Worm (Caenorhabditis elegans) whole organism, late embryonic: ENCODE measurements around the gene T28F3.5.

Experiments
- C38D4.7 ChIP-seq: fragments of 200-800 bp; sonication (Bioruptor generic); optimal IDR thresholded peaks from 2 replicates; lab custom pipeline; 2018; ENCODE audit warnings: mild to moderate bottlenecking, missing genetic modification characterization, moderate library complexity, missing compliant biosample characterization
- K02D7.2 ChIP-seq: sonication (generic microtip); optimal IDR thresholded peaks from 2 replicates; lab custom pipeline; 2017; ENCODE audit warnings: mild to moderate bottlenecking, missing genetic modification characterization, missing compliant biosample characterization
- K09A11.1 ChIP-seq: sonication (generic microtip); optimal IDR thresholded peaks from 2 replicates; lab custom pipeline; 2017; ENCODE audit warnings: antibody characterized with exemption, mild to moderate bottlenecking, missing genetic modification characterization, missing compliant biosample characterization; ENCODE audit not compliant: insufficient read depth
- Y22D7AL.16 ChIP-seq: sonication (generic microtip); optimal IDR thresholded peaks from 2 replicates; lab custom pipeline; 2016; ENCODE audit warnings: missing genetic modification characterization, missing compliant biosample characterization
- ama-1 ChIP-seq: fragments of 150-350 bp; optimal IDR thresholded peaks from 2 replicates; lab custom pipeline; 2014
- ceh-14 ChIP-seq: sonication (generic microtip); optimal IDR thresholded peaks from 2 replicates; lab custom pipeline; 2016; ENCODE audit warnings: missing genotype, missing genetic modification characterization, missing compliant biosample characterization
- ceh-18 ChIP-seq: sonication (generic microtip); optimal IDR thresholded peaks from 2 replicates; lab custom pipeline; 2016; ENCODE audit warnings: missing genetic modification characterization, missing compliant biosample characterization
- ceh-19 ChIP-seq: fragments of 200-800 bp; sonication (Bioruptor generic); optimal IDR thresholded peaks from 2 replicates; lab custom pipeline; 2018; ENCODE audit warnings: mild to moderate bottlenecking, missing genetic modification characterization, missing compliant biosample characterization
- ceh-2 ChIP-seq: sonication (generic microtip); optimal IDR thresholded peaks from 2 replicates; lab custom pipeline; 2016; ENCODE audit warnings: missing genotype, missing genetic modification characterization, missing compliant biosample characterization
- ceh-22 ChIP-seq: sonication (generic microtip); optimal IDR thresholded peaks from 2 replicates; lab custom pipeline; 2017; ENCODE audit warnings: missing biosample characterization, missing genetic modification characterization
- ceh-30 ChIP-seq: fragments of 150-350 bp; optimal IDR thresholded peaks from 2 replicates; lab custom pipeline; 2014; ENCODE audit warnings: missing biosample characterization, missing genetic modification characterization
- ceh-31 ChIP-seq: sonication (generic microtip); optimal IDR thresholded peaks from 2 replicates; lab custom pipeline; 2016; ENCODE audit warnings: missing genetic modification characterization, missing compliant biosample characterization
- ceh-45 ChIP-seq: fragments of 200-800 bp; sonication (Bioruptor generic); IDR thresholded peaks from 2 replicates; pipeline ENCODE4 v1.3.6; 2022; ENCODE audit warnings: missing genetic modification reagents, missing genetic modification characterization, missing compliant biosample characterization
- dmd-4 ChIP-seq: sonication (generic microtip); optimal IDR thresholded peaks from 2 replicates; lab custom pipeline; 2016; ENCODE audit warnings: borderline replicate concordance, missing genetic modification characterization, missing compliant biosample characterization
- fkh-10 ChIP-seq: fragments of 150-350 bp; optimal IDR thresholded peaks from 2 replicates; lab custom pipeline; 2014; ENCODE audit warnings: missing biosample characterization, missing genetic modification reagents, missing genetic modification characterization
- hlh-13 ChIP-seq: fragments of 200-800 bp; sonication (Bioruptor generic); optimal IDR thresholded peaks from 2 replicates; lab custom pipeline; 2018; ENCODE audit warnings: mild to moderate bottlenecking, missing genetic modification characterization, missing compliant biosample characterization
- hlh-15 ChIP-seq: sonication (generic microtip); optimal IDR thresholded peaks from 2 replicates; lab custom pipeline; 2016; ENCODE audit warnings: missing genetic modification characterization, missing compliant biosample characterization
- lim-6 ChIP-seq: sonication (generic microtip); optimal IDR thresholded peaks from 2 replicates; lab custom pipeline; 2016; ENCODE audit warnings: missing genetic modification characterization, missing compliant biosample characterization
- madf-2 ChIP-seq: sonication (generic microtip); optimal IDR thresholded peaks from 2 replicates; lab custom pipeline; 2017; ENCODE audit warnings: missing genetic modification characterization, missing compliant biosample characterization
- nfya-1 ChIP-seq: sonication (generic microtip); optimal IDR thresholded peaks from 2 replicates; lab custom pipeline; 2017; ENCODE audit warnings: missing genetic modification characterization, mild to moderate bottlenecking, missing compliant biosample characterization, antibody characterized with exemption, moderate library complexity
- npax-4 ChIP-seq: sonication (generic microtip); optimal IDR thresholded peaks from 2 replicates; lab custom pipeline; 2016; ENCODE audit warnings: missing genetic modification characterization, missing compliant biosample characterization
- pag-3 ChIP-seq: sonication (generic microtip); optimal IDR thresholded peaks from 2 replicates; lab custom pipeline; 2016; ENCODE audit warnings: missing compliant biosample characterization, missing genetic modification characterization, borderline replicate concordance
- pat-9 ChIP-seq: fragments of 200-800 bp; sonication (Bioruptor generic); optimal IDR thresholded peaks from 2 replicates; lab custom pipeline; 2018; ENCODE audit warnings: mild to moderate bottlenecking, missing genetic modification characterization, moderate library complexity, missing compliant biosample characterization
- pax-1 ChIP-seq: fragments of 150-350 bp; optimal IDR thresholded peaks from 2 replicates; lab custom pipeline; 2014; ENCODE audit warnings: missing biosample characterization, missing genetic modification characterization
- pha-4 ChIP-seq: fragments of 150-350 bp; optimal IDR thresholded peaks from 2 replicates; lab custom pipeline; 2018; ENCODE audit warnings: missing biosample characterization, missing genetic modification reagents, missing genetic modification characterization
- pqm-1 ChIP-seq: sonication (generic microtip); optimal IDR thresholded peaks from 2 replicates; lab custom pipeline; 2016; ENCODE audit warnings: missing genetic modification characterization, missing compliant biosample characterization
- sox-4 ChIP-seq: sonication (generic microtip); optimal IDR thresholded peaks from 2 replicates; lab custom pipeline; 2017; ENCODE audit warnings: mild to moderate bottlenecking, missing genetic modification characterization, inconsistent platforms, missing compliant biosample characterization
- tbx-2 ChIP-seq: sonication (generic microtip); optimal IDR thresholded peaks from 2 replicates; lab custom pipeline; 2016; ENCODE audit warnings: missing genetic modification characterization, missing compliant biosample characterization
- ttx-3 ChIP-seq: sonication (generic microtip); optimal IDR thresholded peaks from 2 replicates; lab custom pipeline; 2016; ENCODE audit warnings: missing genetic modification reagents, missing genetic modification characterization, missing compliant biosample characterization
- unc-3 ChIP-seq, 2 experiments: fragments of 200-800 bp in 1 of 2; sonication (Bioruptor generic) in 1 of 2; sonication (generic microtip) in 1 of 2; conservative IDR thresholded peaks in 1 of 2; optimal IDR thresholded peaks in 1 of 2; 2 replicates each; pipeline versions ENCODE4 v1.3.6 to Lab custom; 2016 to 2022; ENCODE audit warnings: missing compliant biosample characterization in 2 of 2, missing genetic modification characterization in 2 of 2, missing genetic modification reagents in 1 of 2
- unc-55 ChIP-seq: sonication (generic microtip); optimal IDR thresholded peaks from 2 replicates; lab custom pipeline; 2017; ENCODE audit warnings: missing biosample characterization, missing genetic modification reagents, missing genetic modification characterization
- unc-86 ChIP-seq: sonication (generic microtip); optimal IDR thresholded peaks from 2 replicates; lab custom pipeline; 2016; ENCODE audit warnings: missing genetic modification characterization, missing compliant biosample characterization

The T28F3.5 gene

DNA sequence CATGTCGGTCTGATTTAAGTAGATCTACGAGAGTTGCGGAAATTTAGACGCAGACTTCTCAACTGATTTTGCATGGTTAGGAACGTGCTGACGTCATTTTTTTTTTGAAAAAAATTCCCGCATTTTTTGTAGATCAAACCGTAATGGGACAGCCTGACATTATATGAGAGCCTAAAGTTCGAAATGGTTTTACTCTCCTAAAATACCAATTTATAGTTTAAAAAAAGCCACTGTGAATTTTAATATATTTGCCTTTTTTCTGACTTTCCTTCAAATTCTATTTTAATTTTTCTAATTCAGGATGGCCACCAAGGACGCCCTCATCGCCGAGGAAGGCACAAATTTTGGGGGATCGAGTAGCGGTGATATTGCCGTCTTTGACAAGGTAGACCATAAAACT is 25.5 kb upstream of the T28F3.5 start, which contains the start of gene atgp-1:
Gene atgp-1 (plus strand): TSS at position 301 of the 400 bp plus-strand sequence.
- no peak for TF ChIP-seq ceh-19 (GFP tag; lab: Kevin White, UChicago)
- TF ChIP-seq fkh-10 (GFP tag; lab: Kevin White, UChicago), result no peak
- TF ChIP-seq sox-4 (tag; lab: Kevin White, UChicago), result no peak
- TF ChIP-seq Y22D7AL.16 (tag; lab: Kevin White, UChicago), result no peak
- no peak for TF ChIP-seq K02D7.2 (tag; lab: Kevin White, UChicago)
- TF ChIP-seq pat-9 (tag; lab: Kevin White, UChicago), result no peak
- no peak for TF ChIP-seq unc-55 (GFP tag; lab: Kevin White, UChicago)
- no peak for TF ChIP-seq K09A11.1 (tag; lab: Kevin White, UChicago)
- no peak for TF ChIP-seq ceh-30 (tag; lab: Kevin White, UChicago)
- no peak for TF ChIP-seq ceh-45 (GFP tag; lab: Robert Waterston, UW)
- TF ChIP-seq dmd-4 (tag; lab: Kevin White, UChicago), result no peak
- no peak for TF ChIP-seq hlh-13
- no peak for TF ChIP-seq madf-2 (tag; lab: Kevin White, UChicago)
- TF ChIP-seq tbx-2 (tag; lab: Kevin White, UChicago), result no peak
- TF ChIP-seq C38D4.7, result no peak
- TF ChIP-seq pha-4 (tag; lab: Kevin White, UChicago), result no peak
- TF ChIP-seq ceh-14, result no peak
- TF ChIP-seq npax-4 (tag; lab: Kevin White, UChicago), result no peak
- TF ChIP-seq unc-86, result no peak
- TF ChIP-seq nfya-1 (tag; lab: Kevin White, UChicago), result no peak
- TF ChIP-seq, all 69 proteins: peak for 0

DNA sequence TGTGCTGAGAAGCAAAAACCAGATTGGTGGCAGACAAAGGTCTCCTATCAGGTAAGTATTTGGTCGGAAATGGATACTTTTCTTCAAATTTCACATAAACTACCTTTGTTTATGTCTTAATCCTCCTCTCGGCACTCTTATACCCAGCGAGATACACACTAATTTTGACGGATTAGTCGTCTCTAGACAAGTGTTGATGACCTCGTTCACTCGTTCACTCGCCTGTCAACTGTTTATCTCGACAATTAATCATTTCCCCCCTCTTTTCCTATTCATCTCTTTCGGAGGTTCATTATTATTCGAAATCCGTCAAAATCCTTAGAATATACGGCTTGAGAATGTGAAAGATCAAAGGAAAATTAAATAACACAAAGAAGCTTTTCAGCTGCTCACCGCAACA is 24.9 kb upstream of the T28F3.5 start:
- TF ChIP-seq ceh-2 (no peak), unc-55 (GFP tag; lab: Kevin White, UChicago) (peak; percentile 98), ceh-14 (no peak), hlh-15 (tag; lab: Kevin White, UChicago) (no peak), ceh-30 (tag; lab: Kevin White, UChicago) (no peak), unc-3 (GFP tag; conservative IDR thresholded peaks at IDR 0.05; lab: Robert Waterston, UW) (no peak), unc-3 (tag; optimal IDR thresholded peaks at IDR 0.05; lab: Kevin White, UChicago) (no peak)

DNA sequence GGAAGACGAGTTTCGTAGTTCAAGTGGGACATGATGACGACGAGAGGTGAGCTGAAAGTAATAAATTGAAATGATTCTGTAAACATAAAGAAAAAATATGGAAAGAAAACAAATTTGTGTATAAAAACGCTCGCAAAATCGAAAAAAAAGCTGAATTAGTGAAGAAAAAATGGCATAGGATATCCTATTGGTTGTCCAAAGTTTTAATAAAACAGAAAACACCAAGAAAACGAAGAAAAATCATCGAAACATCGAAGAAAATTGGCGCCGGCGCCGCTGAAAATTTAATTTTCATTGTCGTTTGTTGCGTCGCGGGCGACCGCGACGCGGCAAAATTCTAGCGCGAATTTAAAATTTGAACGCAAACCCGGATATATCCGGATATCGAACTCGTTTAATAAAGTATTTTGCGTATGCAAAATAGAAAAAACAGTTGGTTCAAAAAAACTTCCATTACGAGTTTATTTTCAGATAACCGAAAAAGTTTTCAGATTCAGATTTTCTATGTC is 20.9 kb upstream of the T28F3.5 start, which contains the start of gene gln-5:
Gene gln-5 (minus strand): TSS at position 51 of the 509 bp plus-strand sequence.
- TF ChIP-seq ttx-3 (tag; lab: Kevin White, UChicago), result no peak
- no peak for TF ChIP-seq lim-6 (tag; lab: Kevin White, UChicago)
- TF ChIP-seq ceh-31 (tag; lab: Kevin White, UChicago), result no peak
- TF ChIP-seq unc-86, result no peak
- TF ChIP-seq pag-3 (tag; lab: Kevin White, UChicago), result no peak
- TF ChIP-seq pqm-1 (tag; lab: Kevin White, UChicago), result no peak
- TF ChIP-seq madf-2 (tag; lab: Kevin White, UChicago), result no peak
- TF ChIP-seq ama-1, result no peak
- no peak for TF ChIP-seq ceh-18 (tag; lab: Kevin White, UChicago)

DNA sequence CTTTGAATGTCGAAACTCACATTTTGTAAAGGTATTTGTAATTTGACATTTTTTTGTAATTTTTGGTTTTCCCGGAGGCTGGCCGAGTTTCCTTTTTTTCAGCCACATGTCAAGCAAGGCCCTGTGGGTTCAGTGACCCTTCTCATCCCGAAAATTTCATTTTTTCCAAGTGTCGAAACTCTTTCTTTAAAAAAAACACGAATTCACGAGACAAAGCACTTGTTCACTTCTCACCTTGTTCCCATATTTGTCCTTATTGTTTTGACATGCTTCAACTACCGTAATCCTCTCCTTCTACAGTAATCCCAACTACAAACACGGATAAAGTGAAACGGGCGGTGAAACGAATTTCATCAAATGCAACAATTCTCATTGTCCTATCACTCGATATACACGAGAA is 19.3 kb upstream of the T28F3.5 start, which contains the start of gene lhfp-4:
Gene lhfp-4 (plus strand): TSS at position 301 of the 400 bp plus-strand sequence.
- TF ChIP-seq pax-1 (tag; lab: Kevin White, UChicago), result peak; percentile 90
- TF ChIP-seq ama-1, result no peak

DNA sequence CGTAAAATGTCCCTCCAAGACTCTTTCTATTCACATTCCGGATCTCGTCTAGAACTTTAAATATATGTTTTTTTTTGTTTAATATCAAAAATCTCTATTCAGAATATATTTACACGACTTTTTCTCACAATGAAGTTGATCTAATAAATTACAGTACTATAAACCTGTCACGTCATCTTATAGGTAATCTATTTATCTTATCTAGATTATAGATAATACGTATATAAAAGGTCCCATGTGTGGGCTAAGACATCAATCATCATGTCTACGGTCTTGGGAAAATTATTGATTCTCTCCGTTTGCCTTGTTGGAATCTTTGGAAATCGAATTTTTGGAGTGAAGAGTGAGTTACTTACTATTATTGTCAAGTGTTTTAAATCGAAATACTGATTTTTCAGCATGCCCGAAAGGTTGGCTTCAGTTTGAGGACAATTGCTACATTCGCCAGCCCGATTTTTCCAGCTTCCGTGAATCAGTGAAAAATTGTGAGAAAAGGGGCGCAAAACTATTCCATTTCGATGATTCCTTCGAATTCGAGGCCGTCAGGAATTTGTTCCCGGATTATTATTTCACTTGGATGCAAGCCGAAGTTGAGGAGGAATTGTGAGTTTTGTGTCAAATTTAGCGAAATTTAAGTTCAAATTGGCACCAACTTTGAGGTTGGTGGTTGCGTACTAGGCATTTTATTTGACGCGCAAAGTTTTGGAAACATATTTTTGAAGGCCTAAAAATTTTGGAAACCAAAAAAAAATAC is 17.7 kb upstream of the T28F3.5 start, which contains the start of gene clec-196:
Gene clec-196 (plus strand): TSS at position 252 of the 754 bp plus-strand sequence.
- TF ChIP-seq ceh-22 (no peak), unc-55 (GFP tag; lab: Kevin White, UChicago) (peak; percentile 74)
